Fruit fly (Drosophila melanogaster) whole organism, embryonic: ENCODE measurements around the gene Peritrophin-15a.
A peak's percentile ranks its signal among the peaks of the same experiment; 100 is the strongest.

Experiments used
- B-H1 ChIP-seq: fragments of 200-800 bp; sonication (Bioruptor generic); IDR thresholded peaks from 3 replicates; pipeline ENCODE4 v1.3.6; 2022; ENCODE audit warnings: missing biosample characterization, missing genetic modification characterization
- B-H2 ChIP-seq: fragments of 200-800 bp; sonication (Bioruptor generic); optimal IDR thresholded peaks from 2 replicates; lab custom pipeline; 2018; ENCODE audit warnings: missing biosample characterization, mild to moderate bottlenecking, missing genetic modification characterization
- Bgb ChIP-seq: fragments of 200-800 bp; sonication (Bioruptor generic); IDR thresholded peaks from 2 replicates; pipeline ENCODE4 v1.3.6; 2022; ENCODE audit warnings: missing biosample characterization, missing genetic modification characterization; ENCODE audit not compliant: partially characterized antibody
- Blimp-1 ChIP-seq: fragments of 200-800 bp; sonication (Bioruptor generic); optimal IDR thresholded peaks from 3 replicates; lab custom pipeline; 2018; ENCODE audit warnings: missing biosample characterization, missing genetic modification characterization, mild to moderate bottlenecking, moderate library complexity, missing genetic modification reagents
- CG13424 ChIP-seq: fragments of 200-800 bp; sonication (Bioruptor generic); optimal IDR thresholded peaks from 2 replicates; lab custom pipeline; 2019; ENCODE audit warnings: missing biosample characterization, mild to moderate bottlenecking, missing genetic modification characterization, moderate library complexity
- CG13624 ChIP-seq: fragments of 200-800 bp; sonication (Bioruptor generic); optimal IDR thresholded peaks from 2 replicates; lab custom pipeline; 2016; ENCODE audit warnings: missing biosample characterization, missing genetic modification characterization
- CG13894 ChIP-seq: fragments of 200-800 bp; sonication (Bioruptor generic); optimal IDR thresholded peaks from 3 replicates; lab custom pipeline; 2018; ENCODE audit warnings: missing biosample characterization, mild to moderate bottlenecking, missing genetic modification characterization, moderate library complexity
- CG17328 ChIP-seq: fragments of 200-800 bp; sonication (Bioruptor generic); IDR thresholded peaks from 2 replicates; pipeline ENCODE4 v1.3.6; 2022; ENCODE audit warnings: missing biosample characterization, missing genetic modification characterization
- CG17361 ChIP-seq: fragments of 200-800 bp; sonication (Bioruptor generic); IDR thresholded peaks from 3 replicates; pipeline ENCODE4 v1.3.6; 2022; ENCODE audit warnings: missing biosample characterization, missing genetic modification characterization
- CG17829 ChIP-seq: fragments of 200-800 bp; optimal IDR thresholded peaks from 2 replicates; lab custom pipeline; 2019; ENCODE audit warnings: missing biosample characterization, mild to moderate bottlenecking, missing genetic modification characterization, moderate library complexity
- CG2120 ChIP-seq: fragments of 200-800 bp; sonication (Bioruptor generic); optimal IDR thresholded peaks from 3 replicates; lab custom pipeline; 2016; ENCODE audit warnings: missing biosample characterization, missing genetic modification characterization
- CG34376 ChIP-seq: fragments of 200-800 bp; sonication (Bioruptor generic); optimal IDR thresholded peaks from 2 replicates; lab custom pipeline; 2018; ENCODE audit warnings: missing biosample characterization, mild to moderate bottlenecking, missing genetic modification characterization
- CG3995 ChIP-seq: fragments of 200-800 bp; sonication (Bioruptor generic); optimal IDR thresholded peaks from 3 replicates; lab custom pipeline; 2016; ENCODE audit warnings: missing biosample characterization, missing genetic modification characterization
- CG4328 ChIP-seq: fragments of 200-800 bp; sonication (Bioruptor generic); optimal IDR thresholded peaks from 3 replicates; lab custom pipeline; 2017; ENCODE audit warnings: missing biosample characterization, missing genetic modification reagents, missing genetic modification characterization
- CG4617 ChIP-seq: fragments of 200-800 bp; sonication (Bioruptor generic); optimal IDR thresholded peaks from 3 replicates; lab custom pipeline; 2016; ENCODE audit warnings: missing biosample characterization, missing genetic modification characterization, borderline replicate concordance
- CG4854 ChIP-seq: fragments of 200-800 bp; sonication (Bioruptor generic); optimal IDR thresholded peaks from 2 replicates; lab custom pipeline; 2016; ENCODE audit warnings: missing biosample characterization, missing genetic modification characterization, inconsistent platforms
- CG6683 ChIP-seq: fragments of 200-800 bp; sonication (Bioruptor generic); optimal IDR thresholded peaks from 2 replicates; lab custom pipeline; 2017; ENCODE audit warnings: missing biosample characterization, mild to moderate bottlenecking, missing genetic modification characterization, missing genetic modification reagents
- CG6689 ChIP-seq: fragments of 200-800 bp; sonication (Bioruptor generic); IDR thresholded peaks from 2 replicates; pipeline ENCODE4 v1.3.6; 2022; ENCODE audit warnings: missing biosample characterization, missing genetic modification characterization
- CG6854 ChIP-seq: fragments of 200-800 bp; sonication (Bioruptor generic); optimal IDR thresholded peaks from 3 replicates; lab custom pipeline; 2017; ENCODE audit warnings: missing biosample characterization, mild to moderate bottlenecking, missing genetic modification characterization
- CG9437 ChIP-seq: fragments of 200-800 bp; sonication (Bioruptor generic); optimal IDR thresholded peaks from 2 replicates; lab custom pipeline; 2018; ENCODE audit warnings: missing biosample characterization, mild to moderate bottlenecking, missing genetic modification characterization
- CG9932 ChIP-seq: fragments of 200-800 bp; sonication (Bioruptor generic); IDR thresholded peaks from 2 replicates; pipeline ENCODE4 v1.3.6; 2022; ENCODE audit warnings: missing biosample characterization, missing genetic modification characterization
- D19B ChIP-seq: fragments of 200-800 bp; sonication (Bioruptor generic); optimal IDR thresholded peaks from 2 replicates; lab custom pipeline; 2017; ENCODE audit warnings: missing biosample characterization, mild to moderate bottlenecking, missing genetic modification characterization
- Dip2 ChIP-seq: fragments of 200-800 bp; sonication (Bioruptor generic); IDR thresholded peaks from 2 replicates; pipeline ENCODE4 v1.3.6; 2022; ENCODE audit warnings: missing biosample characterization, missing genetic modification characterization
- Hr3 ChIP-seq: fragments of 200-800 bp; sonication (Bioruptor generic); optimal IDR thresholded peaks from 3 replicates; lab custom pipeline; 2016; ENCODE audit warnings: missing biosample characterization, missing genetic modification characterization
- Hr39 ChIP-seq: fragments of >200 bp; optimal IDR thresholded peaks from 2 replicates; lab custom pipeline; 2017
- Kr ChIP-seq: fragments of 200-800 bp; sonication (Bioruptor generic); optimal IDR thresholded peaks from 2 replicates; lab custom pipeline; 2017; ENCODE audit warnings: missing biosample characterization, mild to moderate bottlenecking, missing genetic modification characterization
- NfI ChIP-seq: fragments of 200-800 bp; sonication (Bioruptor generic); optimal IDR thresholded peaks from 3 replicates; lab custom pipeline; 2018; ENCODE audit warnings: missing biosample characterization, mild to moderate bottlenecking, missing genetic modification characterization, moderate library complexity
- Oaz ChIP-seq: fragments of 200-800 bp; sonication (Bioruptor generic); IDR thresholded peaks from 2 replicates; pipeline ENCODE4 v1.3.6; 2022; ENCODE audit warnings: missing biosample characterization, missing genetic modification characterization
- Pdp1 ChIP-seq, 2 experiments: fragments of 200-800 bp; sonication (Bioruptor generic); optimal IDR thresholded peaks; 3 replicates each; lab custom pipeline; 2016; ENCODE audit warnings: missing biosample characterization in 2 of 2, missing genetic modification characterization in 2 of 2, mild to moderate bottlenecking in 1 of 2, moderate library complexity in 1 of 2
- Ptx1 ChIP-seq: fragments of 200-800 bp; sonication (Bioruptor generic); IDR thresholded peaks from 2 replicates; pipeline ENCODE4 v1.3.6; 2022; ENCODE audit warnings: missing biosample characterization, missing genetic modification characterization
- Rx ChIP-seq: fragments of 200-800 bp; sonication (Bioruptor generic); IDR thresholded peaks from 2 replicates; pipeline ENCODE4 v1.3.6; 2022; ENCODE audit warnings: missing biosample characterization, missing genetic modification characterization
- Sox100B ChIP-seq: fragments of 200-800 bp; sonication (Bioruptor generic); optimal IDR thresholded peaks from 3 replicates; lab custom pipeline; 2018; ENCODE audit warnings: missing biosample characterization, mild to moderate bottlenecking, missing genetic modification characterization
- bab2 ChIP-seq: fragments of 200-800 bp; sonication (Bioruptor generic); optimal IDR thresholded peaks from 2 replicates; lab custom pipeline; 2016; ENCODE audit warnings: missing biosample characterization, missing genetic modification characterization
- chm ChIP-seq: fragments of 200-800 bp; sonication (Bioruptor generic); IDR thresholded peaks from 2 replicates; pipeline ENCODE4 v1.3.6; 2022; ENCODE audit warnings: missing biosample characterization, missing genetic modification characterization
- ci ChIP-seq: fragments of 200-800 bp; sonication (Bioruptor generic); IDR thresholded peaks from 3 replicates; pipeline ENCODE4 v1.3.6; 2022; ENCODE audit warnings: missing biosample characterization, missing genetic modification characterization
- dmrt11E ChIP-seq: fragments of 200-800 bp; sonication (Bioruptor generic); optimal IDR thresholded peaks from 3 replicates; lab custom pipeline; 2018; ENCODE audit warnings: missing biosample characterization, mild to moderate bottlenecking, missing genetic modification characterization, moderate library complexity
- lbe ChIP-seq: fragments of 200-800 bp; sonication (Bioruptor generic); optimal IDR thresholded peaks from 2 replicates; lab custom pipeline; 2016; ENCODE audit warnings: missing biosample characterization, mild to moderate bottlenecking, missing genetic modification characterization
- nom ChIP-seq: fragments of 200-800 bp; sonication (Bioruptor generic); optimal IDR thresholded peaks from 2 replicates; lab custom pipeline; 2017; ENCODE audit warnings: missing biosample characterization, missing genetic modification characterization, mild to moderate bottlenecking, moderate library complexity, missing genetic modification reagents
- org-1 ChIP-seq: fragments of 200-800 bp; sonication (Bioruptor generic); optimal IDR thresholded peaks from 2 replicates; lab custom pipeline; 2017; ENCODE audit warnings: missing biosample characterization, missing genetic modification characterization
- rib ChIP-seq: fragments of 200-800 bp; sonication (Bioruptor generic); IDR thresholded peaks from 2 replicates; pipeline ENCODE4 v1.3.6; 2022; ENCODE audit warnings: missing biosample characterization, missing genetic modification characterization
- row ChIP-seq: fragments of 200-800 bp; sonication (Bioruptor generic); IDR thresholded peaks from 3 replicates; pipeline ENCODE4 v1.3.6; 2022; ENCODE audit warnings: missing biosample characterization, missing genetic modification characterization
- scrt ChIP-seq: fragments of 200-800 bp; sonication (Bioruptor generic); optimal IDR thresholded peaks from 2 replicates; lab custom pipeline; 2018; ENCODE audit warnings: missing biosample characterization, mild to moderate bottlenecking, missing genetic modification characterization, moderate library complexity
- sd ChIP-seq: fragments of 200-800 bp; sonication (Bioruptor generic); optimal IDR thresholded peaks from 3 replicates; lab custom pipeline; 2018; ENCODE audit warnings: missing biosample characterization, mild to moderate bottlenecking, missing genetic modification characterization, moderate library complexity
- slp2 ChIP-seq: fragments of 200-800 bp; sonication (Bioruptor generic); optimal IDR thresholded peaks from 2 replicates; lab custom pipeline; 2016; ENCODE audit warnings: missing biosample characterization, missing genetic modification characterization
- so ChIP-seq: fragments of 200-800 bp; sonication (Bioruptor generic); IDR thresholded peaks from 3 replicates; pipeline ENCODE4 v1.3.6; 2022; ENCODE audit warnings: missing biosample characterization, missing genetic modification characterization
- twi ChIP-seq: fragments of 200-800 bp; optimal IDR thresholded peaks from 2 replicates; lab custom pipeline; 2019; ENCODE audit warnings: missing biosample characterization, mild to moderate bottlenecking, missing genetic modification characterization, moderate library complexity
- usp ChIP-seq: fragments of >200 bp; optimal IDR thresholded peaks from 2 replicates; lab custom pipeline; 2017; ENCODE audit warnings: missing biosample characterization, missing genetic modification characterization
- vnd ChIP-seq: fragments of 200-800 bp; sonication (Bioruptor generic); IDR thresholded peaks from 3 replicates; pipeline ENCODE4 v1.3.6; 2022; ENCODE audit warnings: missing biosample characterization, missing genetic modification characterization; ENCODE audit not compliant: partially characterized antibody
- yki ChIP-seq: fragments of >200 bp; optimal IDR thresholded peaks from 3 replicates; lab custom pipeline; 2018
- zen2 ChIP-seq: fragments of 200-800 bp; sonication (Bioruptor generic); IDR thresholded peaks from 3 replicates; pipeline ENCODE4 v1.3.6; 2022; ENCODE audit warnings: missing biosample characterization, missing genetic modification characterization; ENCODE audit not compliant: partially characterized antibody

The Peritrophin-15a gene

DNA sequence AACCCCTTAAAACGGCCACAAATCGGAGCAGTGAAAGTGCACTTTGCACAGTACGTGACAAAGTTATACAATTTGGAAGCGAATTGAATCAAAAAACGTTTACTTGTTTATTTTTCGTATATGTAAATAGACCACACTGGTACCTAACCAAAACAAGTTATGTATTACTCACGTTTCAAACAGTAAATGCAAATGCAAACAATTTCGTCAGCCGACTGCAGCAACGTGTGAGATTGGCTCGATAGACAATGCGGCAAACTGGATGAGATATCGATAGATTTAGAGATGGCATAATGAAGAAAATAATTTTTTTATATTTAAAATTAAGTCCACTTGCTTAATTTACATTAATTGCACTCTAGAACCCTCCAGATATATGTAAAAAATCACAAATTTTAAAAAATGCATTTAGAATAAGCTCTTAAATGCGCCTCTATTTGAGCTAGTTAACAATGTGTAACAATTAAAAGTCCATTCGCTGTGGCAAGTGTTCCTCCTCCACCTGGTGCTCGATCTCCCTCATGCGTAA lies 14.3 kb downstream of the Peritrophin-15a start, which contains the start of gene AlaRS (continued):
- TF ChIP-seq CG4854 (GFP tag; lab: Kevin White, UChicago) (peak; percentile 15), NfI (GFP tag; lab: Kevin White, UChicago) (peak; percentile 4), CG3995 (GFP tag; lab: Kevin White, UChicago) (peak; percentile 13), CG17361 (peak; percentile 51; the same call in 2 of the 3 replicates), CG9932 (GFP tag; lab: Robert Waterston, UW) (peak; percentile 49), D19B (GFP tag; lab: Kevin White, UChicago) (no peak), CG4328 (GFP tag; lab: Kevin White, UChicago) (peak; percentile 27), Bgb (peak; percentile 56), Hr3 (GFP tag; lab: Kevin White, UChicago) (peak; percentile 24), Rx (no peak), CG9437 (no peak), Blimp-1 (GFP tag; lab: Kevin White, UChicago) (peak; percentile 54), slp2 (GFP tag; lab: Kevin White, UChicago) (no peak), Sox100B (GFP tag; lab: Kevin White, UChicago) (peak; percentile 26), B-H1 (GFP tag; lab: Robert Waterston, UW) (no peak), vnd (GFP tag; lab: Robert Waterston, UW) (peak; percentile 47; the same call in 2 of the 3 replicates), zen2 (GFP tag; lab: Robert Waterston, UW) (peak; percentile 59; the same call in 1 of the 3 replicates), CG4617 (GFP tag; lab: Kevin White, UChicago) (peak; percentile 47), CG13624 (GFP tag; lab: Kevin White, UChicago) (peak; percentile 20), Oaz (no peak), sd (tag; lab: Kevin White, UChicago) (no peak), ci (GFP tag; lab: Robert Waterston, UW) (peak; percentile 40; the same call in 1 of the 3 replicates), bab2 (GFP tag; lab: Kevin White, UChicago) (no peak), rib (GFP tag; lab: Robert Waterston, UW) (no peak), CG17328 (GFP tag; lab: Robert Waterston, UW) (peak; percentile 23; the same call in 1 of the 2 replicates), dmrt11E (tag; lab: Kevin White, UChicago) (peak; percentile 40), CG6689 (peak; percentile 24; the same call in 1 of the 2 replicates), so (GFP tag; lab: Robert Waterston, UW) (no peak), B-H2 (GFP tag; lab: Kevin White, UChicago) (peak; percentile 39), Kr (GFP tag; lab: Kevin White, UChicago) (no peak), CG6854 (no peak), lbe (GFP tag; lab: Kevin White, UChicago) (peak; percentile 70), Ptx1 (GFP tag; lab: Robert Waterston, UW) (0 out of 2 replicates have a peak, but pooled peaks have one; percentile 7), CG34376 (peak; percentile 41), row (GFP tag; lab: Robert Waterston, UW) (peak; percentile 79), CG13424 (tag; lab: Kevin White, UChicago) (peak; percentile 58), CG6683 (GFP tag; lab: Kevin White, UChicago) (peak; percentile 17), nom (peak; percentile 34), CG13894 (tag; lab: Kevin White, UChicago) (no peak), chm (GFP tag; lab: Robert Waterston, UW) (no peak; the same call in 1 of the 2 replicates), Hr39 (lab: Kevin White, UChicago) (no peak), usp (no peak), org-1 (GFP tag; lab: Kevin White, UChicago) (no peak), Pdp1 (GFP tag; optimal IDR thresholded peaks at IDR 0.05; lab: Kevin White, UChicago) (peak in 1 of 2 experiments; percentile 60), Dip2 (no peak), yki (no peak), CG2120 (GFP tag; lab: Kevin White, UChicago) (peak; percentile 66), twi (tag; lab: Kevin White, UChicago) (no peak), CG17829 (tag; lab: Kevin White, UChicago) (peak; percentile 67), scrt (GFP tag; lab: Kevin White, UChicago) (no peak)
